Fruit fly (Drosophila melanogaster) whole organism, wandering third instar larva: ENCODE measurements around the gene CG7772.

ENCODE experiments used
- Abd-B ChIP-seq: fragments of >200 bp; optimal IDR thresholded peaks from 2 replicates; lab custom pipeline; 2017; ENCODE audit warnings: missing biosample characterization, missing genetic modification characterization
- CrebA ChIP-seq: fragments of 200-800 bp; sonication (Bioruptor generic); optimal IDR thresholded peaks from 2 replicates; lab custom pipeline; 2016; ENCODE audit warnings: missing biosample characterization, mild to moderate bottlenecking, missing genetic modification characterization, borderline replicate concordance
- Hr78 ChIP-seq: fragments of >200 bp; optimal IDR thresholded peaks from 2 replicates; lab custom pipeline; 2017; ENCODE audit warnings: missing biosample characterization, missing genetic modification characterization
- Mio ChIP-seq: sonication (Bioruptor generic); optimal IDR thresholded peaks from 2 replicates; lab custom pipeline; 2016; ENCODE audit warnings: missing biosample characterization, missing genetic modification characterization
- Myc ChIP-seq: fragments of >200 bp; optimal IDR thresholded peaks from 2 replicates; lab custom pipeline; 2017
- Sp1 ChIP-seq: fragments of 200-800 bp; sonication (Bioruptor generic); optimal IDR thresholded peaks from 3 replicates; lab custom pipeline; 2019; ENCODE audit warnings: missing biosample characterization, mild to moderate bottlenecking, missing genetic modification characterization, moderate library complexity
- br ChIP-seq: fragments of 200-800 bp; sonication (Bioruptor generic); optimal IDR thresholded peaks from 2 replicates; lab custom pipeline; 2016; ENCODE audit warnings: missing biosample characterization, missing genetic modification characterization
- fru ChIP-seq: fragments of 200-800 bp; sonication (Bioruptor generic); optimal IDR thresholded peaks from 3 replicates; lab custom pipeline; 2016; ENCODE audit warnings: missing biosample characterization, mild to moderate bottlenecking, missing genetic modification characterization
- lola ChIP-seq: fragments of >200 bp; optimal IDR thresholded peaks from 2 replicates; lab custom pipeline; 2017; ENCODE audit warnings: missing biosample characterization, missing genetic modification characterization
- sage ChIP-seq: fragments of 200-800 bp; sonication (Bioruptor generic); optimal IDR thresholded peaks from 2 replicates; lab custom pipeline; 2016; ENCODE audit warnings: missing biosample characterization, mild to moderate bottlenecking, missing genetic modification characterization
- usp ChIP-seq: fragments of >200 bp; optimal IDR thresholded peaks from 2 replicates; lab custom pipeline; 2017; ENCODE audit warnings: missing biosample characterization, missing genetic modification characterization

dm6 chrX:17887208-17887627, 19.8 kb downstream of the CG7772 start, which contains the start of gene mnb:
- TF ChIP-seq Sp1 (GFP tag; lab: Kevin White, UChicago) (no peak), CrebA (GFP tag; lab: Kevin White, UChicago) (no peak), Abd-B (no peak), br (GFP tag; lab: Kevin White, UChicago) (no peak), usp (no peak), Myc (lab: Kevin White, UChicago) (peak; percentile 65), sage (no peak), Mio (GFP tag; lab: Kevin White, UChicago) (no peak), Hr78 (GFP tag; lab: Kevin White, UChicago) (no peak), lola (GFP tag; lab: Kevin White, UChicago) (no peak), fru (GFP tag; lab: Kevin White, UChicago) (no peak)
